Worm (Caenorhabditis elegans): Measurements from ENCODE around the gene T06D4.6.

T06D4.6 gene

DNA sequence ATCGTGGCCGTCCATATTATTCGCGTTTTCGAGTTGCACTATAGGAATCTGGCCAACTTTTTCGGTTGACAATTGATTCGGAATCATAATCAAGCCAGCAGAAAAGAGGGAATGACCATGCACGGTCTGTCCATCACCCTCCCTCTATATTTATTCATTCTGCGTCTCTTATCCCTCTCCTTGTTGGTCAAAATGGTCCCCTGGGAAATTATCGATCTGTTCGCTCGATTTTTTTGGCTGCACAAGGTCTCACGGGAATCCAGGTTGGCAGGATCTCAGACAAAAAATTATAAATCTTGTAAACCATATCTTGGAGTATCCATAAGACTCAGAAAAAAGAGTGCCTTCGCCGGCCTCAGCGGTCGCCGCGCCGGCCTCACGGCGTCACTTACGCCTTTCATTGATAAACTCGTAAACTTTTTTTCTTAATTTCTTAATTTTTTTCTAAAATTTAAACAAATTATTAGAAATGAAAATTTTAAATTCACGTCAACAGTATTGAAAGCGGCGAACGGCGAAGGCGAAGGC is 27.0 kb upstream of the T06D4.6 start, which contains the start of the genes F18A12.7 and F18A12.2:
F18A12.7 (minus strand) TSS at position 101 of the 528 bp plus-strand sequence.
F18A12.2 (plus strand) TSS at position 478 of the 528 bp plus-strand sequence.
- TF ChIP-seq tbx-37 (GFP tag; conservative IDR thresholded peaks at IDR 0.05) (no peak), hmbx-1 (tag; optimal IDR thresholded peaks at IDR 0.05) (no peak), flt-1 (GFP tag; IDR thresholded peaks at IDR 0.05) (no peak), aly-1 (tag; optimal IDR thresholded peaks at IDR 0.05) (no peak), scrt-1 (GFP tag; IDR thresholded peaks at IDR 0.05) (no peak), B0310.2 (tag; optimal IDR thresholded peaks at IDR 0.05) (no peak), sea-1 (GFP tag; conservative IDR thresholded peaks at IDR 0.05) (no peak), ceh-36 (tag; optimal IDR thresholded peaks at IDR 0.05) (no peak), hmg-4 (GFP tag; optimal IDR thresholded peaks at IDR 0.05) (no peak), pes-1 (GFP tag; IDR thresholded peaks at IDR 0.05) (no peak), tbx-11 (GFP tag; IDR thresholded peaks at IDR 0.05) (no peak), tra-4 (tag; optimal IDR thresholded peaks at IDR 0.05) (no peak), F13C5.2 (tag; optimal IDR thresholded peaks at IDR 0.05) (no peak), hnd-1 (tag; optimal IDR thresholded peaks at IDR 0.05) (no peak), ama-1 (optimal IDR thresholded peaks at IDR 0.05) (no peak)

- no peak for TF ChIP-seq ama-1 (optimal IDR thresholded peaks at IDR 0.05)
Measured at ce11 chrII:3403535-3403934, 16.1 kb upstream of the T06D4.6 start, which contains the start of gene nep-8. TSS of gene nep-8 (plus strand) at chrII:3403835.

ce11 chrII:3402854-3403253 is 15.5 kb upstream of the T06D4.6 start, which contains the start of gene nep-10:
TSS of gene nep-10 (minus strand) at chrII:3402954.
- TF ChIP-seq tra-4 (tag; optimal IDR thresholded peaks at IDR 0.05) (no peak), flt-1 (GFP tag; IDR thresholded peaks at IDR 0.05) (no peak), B0310.2 (tag; optimal IDR thresholded peaks at IDR 0.05) (no peak), tbx-37 (GFP tag; conservative IDR thresholded peaks at IDR 0.05) (no peak), hnd-1 (tag; optimal IDR thresholded peaks at IDR 0.05) (no peak), ama-1 (optimal IDR thresholded peaks at IDR 0.05) (no peak), scrt-1 (GFP tag; IDR thresholded peaks at IDR 0.05) (no peak), ceh-36 (tag; optimal IDR thresholded peaks at IDR 0.05) (no peak), ets-7 (tag; optimal IDR thresholded peaks at IDR 0.05) (no peak), ceh-13 (GFP tag; optimal IDR thresholded peaks at IDR 0.05) (no peak), sea-1 (GFP tag; conservative IDR thresholded peaks at IDR 0.05) (no peak), aly-1 (tag; optimal IDR thresholded peaks at IDR 0.05) (no peak), hmg-4 (GFP tag; optimal IDR thresholded peaks at IDR 0.05) (no peak), tbx-11 (GFP tag; IDR thresholded peaks at IDR 0.05) (no peak), F13C5.2 (tag; optimal IDR thresholded peaks at IDR 0.05) (no peak), pes-1 (GFP tag; IDR thresholded peaks at IDR 0.05) (no peak)

DNA sequence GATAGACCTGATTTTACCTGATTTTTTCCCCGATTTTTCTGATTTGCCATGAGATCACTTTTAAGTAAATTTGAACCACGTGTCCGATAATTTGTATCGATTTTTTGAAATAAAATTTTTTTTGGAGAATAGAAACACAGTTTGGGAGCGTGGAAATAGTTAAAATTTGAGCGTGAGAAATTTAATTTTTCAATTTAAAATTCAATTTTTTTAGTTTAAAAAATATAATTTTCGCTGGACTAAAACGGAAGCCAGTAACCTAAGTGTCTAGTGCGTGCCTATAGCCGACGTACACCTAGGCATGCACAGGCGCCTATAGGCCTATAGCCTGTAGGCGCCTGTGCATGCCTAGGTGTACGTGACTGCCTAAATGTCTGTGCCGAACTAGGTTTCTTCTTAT is 11.8 kb upstream of the T06D4.6 start, which contains the start of gene nep-9:
nep-9 (minus strand) TSS at position 101 of the 400 bp plus-strand sequence.
- no peak for TF ChIP-seq ets-7 (tag; optimal IDR thresholded peaks at IDR 0.05)
- TF ChIP-seq ceh-13 (GFP tag; optimal IDR thresholded peaks at IDR 0.05), result no peak
- no peak for TF ChIP-seq hmbx-1 (tag; optimal IDR thresholded peaks at IDR 0.05)
- TF ChIP-seq ama-1 (optimal IDR thresholded peaks at IDR 0.05), result no peak
- no peak for TF ChIP-seq tra-4 (tag; optimal IDR thresholded peaks at IDR 0.05)

DNA sequence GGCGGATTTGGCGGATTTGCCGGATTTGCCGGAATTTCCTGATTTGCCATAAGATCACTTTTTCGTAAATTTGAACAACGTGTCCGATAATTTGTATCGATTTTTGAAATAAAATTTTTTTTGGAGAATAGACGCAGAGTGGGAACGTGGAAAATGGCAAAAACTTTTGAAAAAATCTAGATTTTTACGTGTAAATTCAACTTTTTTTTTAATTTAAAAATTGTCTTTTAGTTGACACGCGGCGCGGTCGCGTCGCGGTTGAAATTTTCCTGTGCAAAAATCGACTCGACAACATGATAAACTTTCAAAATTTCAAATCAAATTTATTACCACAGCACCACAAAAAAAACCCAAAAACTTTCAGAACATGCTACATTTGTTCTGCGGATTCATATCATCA is 8.1 kb upstream of the T06D4.6 start, which contains the start of gene nep-20:
nep-20 (minus strand) TSS at position 101 of the 400 bp plus-strand sequence.
- TF ChIP-seq F13C5.2 (tag; optimal IDR thresholded peaks at IDR 0.05) (no peak), B0310.2 (tag; optimal IDR thresholded peaks at IDR 0.05) (no peak), ets-7 (tag; optimal IDR thresholded peaks at IDR 0.05) (no peak), sea-1 (GFP tag; conservative IDR thresholded peaks at IDR 0.05) (no peak), hnd-1 (tag; optimal IDR thresholded peaks at IDR 0.05) (no peak), hmg-4 (GFP tag; optimal IDR thresholded peaks at IDR 0.05) (no peak), tbx-11 (GFP tag; IDR thresholded peaks at IDR 0.05) (no peak), aly-1 (tag; optimal IDR thresholded peaks at IDR 0.05) (no peak), ceh-13 (GFP tag; optimal IDR thresholded peaks at IDR 0.05) (no peak), flt-1 (GFP tag; IDR thresholded peaks at IDR 0.05) (no peak), ama-1 (optimal IDR thresholded peaks at IDR 0.05) (no peak), pes-1 (GFP tag; IDR thresholded peaks at IDR 0.05) (no peak)

DNA sequence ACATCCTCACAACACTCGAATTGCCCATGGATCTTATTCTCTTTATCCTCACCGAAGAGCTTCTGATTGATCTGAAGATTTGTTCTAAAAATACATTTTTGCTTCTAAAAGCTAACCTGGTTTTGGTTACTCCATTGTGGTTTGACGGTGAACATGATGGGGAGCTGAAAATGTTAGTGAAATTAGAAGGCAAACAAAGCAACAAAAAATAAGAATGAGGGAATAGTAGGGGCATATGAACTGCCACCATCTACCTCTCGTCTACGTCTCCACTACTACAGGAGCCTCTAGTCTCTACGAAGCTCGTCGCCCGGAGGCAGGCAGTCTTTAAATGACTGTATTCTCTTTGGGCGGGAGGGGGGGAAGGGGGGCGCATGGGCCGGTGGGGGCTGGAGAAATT is 1.7 kb downstream of the T06D4.6 start, which contains the start of gene T06D4.2:
T06D4.2 (minus strand) TSS at position 170 of the 400 bp plus-strand sequence.
- TF ChIP-seq flt-1 (GFP tag; IDR thresholded peaks at IDR 0.05) (no peak), pes-1 (GFP tag; IDR thresholded peaks at IDR 0.05) (no peak), ama-1 (optimal IDR thresholded peaks at IDR 0.05) (no peak), tbx-37 (GFP tag; conservative IDR thresholded peaks at IDR 0.05) (no peak), F13C5.2 (tag; optimal IDR thresholded peaks at IDR 0.05) (no peak), sea-1 (GFP tag; conservative IDR thresholded peaks at IDR 0.05) (no peak), hmg-4 (GFP tag; optimal IDR thresholded peaks at IDR 0.05) (no peak)

- no peak for TF ChIP-seq ceh-36 (tag; optimal IDR thresholded peaks at IDR 0.05)
- TF ChIP-seq F13C5.2 (tag; optimal IDR thresholded peaks at IDR 0.05), result no peak
- TF ChIP-seq ceh-13 (GFP tag; optimal IDR thresholded peaks at IDR 0.05), result no peak
- no peak for TF ChIP-seq hmg-4 (GFP tag; optimal IDR thresholded peaks at IDR 0.05)
- TF ChIP-seq aly-1 (tag; optimal IDR thresholded peaks at IDR 0.05), result no peak
- no peak for TF ChIP-seq ama-1 (optimal IDR thresholded peaks at IDR 0.05)
- no peak for TF ChIP-seq sea-1 (GFP tag; conservative IDR thresholded peaks at IDR 0.05)
- TF ChIP-seq flt-1 (GFP tag; IDR thresholded peaks at IDR 0.05), result no peak
- TF ChIP-seq pes-1 (GFP tag; IDR thresholded peaks at IDR 0.05), result no peak
- no peak for TF ChIP-seq tbx-11 (GFP tag; IDR thresholded peaks at IDR 0.05)
- no peak for TF ChIP-seq scrt-1 (GFP tag; IDR thresholded peaks at IDR 0.05)
- no peak for TF ChIP-seq B0310.2 (tag; optimal IDR thresholded peaks at IDR 0.05)
- TF ChIP-seq ets-7 (tag; optimal IDR thresholded peaks at IDR 0.05), result no peak
- TF ChIP-seq tra-4 (tag; optimal IDR thresholded peaks at IDR 0.05), result no peak
- TF ChIP-seq hmbx-1 (tag; optimal IDR thresholded peaks at IDR 0.05), result no peak
- no peak for TF ChIP-seq tbx-37 (GFP tag; conservative IDR thresholded peaks at IDR 0.05)
- TF ChIP-seq hnd-1 (tag; optimal IDR thresholded peaks at IDR 0.05), result no peak
Measured at ce11 chrII:3383116-3383515, 4.3 kb downstream of the T06D4.6 start.
